Worm (Caenorhabditis elegans): ENCODE data around the gene Y38C1AA.6.

DNA sequence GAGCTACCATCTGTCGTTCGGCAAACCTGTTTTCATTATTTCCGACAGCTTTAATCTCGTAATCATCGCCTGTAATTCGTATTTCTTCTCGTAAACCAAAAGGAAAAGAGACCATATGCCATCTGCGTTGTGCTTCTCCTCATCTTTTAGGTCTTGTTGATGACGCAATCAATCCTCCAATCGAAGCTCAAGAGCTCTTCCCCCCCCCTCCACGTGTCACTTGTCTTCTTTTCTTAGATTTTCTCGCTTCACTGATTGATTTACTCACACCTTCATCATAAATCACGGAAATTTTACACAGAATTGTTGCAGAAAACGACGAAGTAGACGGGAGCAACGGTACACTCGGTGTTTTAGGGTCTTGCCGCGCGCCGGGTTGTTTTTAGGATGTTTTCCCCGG lies 16.1 kb downstream of the Y38C1AA.6 start, which contains the start of gene tcl-2:
- TF ChIP-seq nhr-102 (tag; optimal IDR thresholded peaks at IDR 0.05), result no peak
- no peak for TF ChIP-seq jun-1 (tag; optimal IDR thresholded peaks at IDR 0.05)
- no peak for TF ChIP-seq snpc-4 (tag; optimal IDR thresholded peaks at IDR 0.05)
- no peak for TF ChIP-seq ama-1 (optimal IDR thresholded peaks at IDR 0.05)
- no peak for TF ChIP-seq lin-39 (tag; optimal IDR thresholded peaks at IDR 0.05)
- no peak for TF ChIP-seq hlh-11 (tag; optimal IDR thresholded peaks at IDR 0.05)
- no peak for TF ChIP-seq fkh-10 (GFP tag; optimal IDR thresholded peaks at IDR 0.05)
- no peak for TF ChIP-seq lin-13 (GFP tag; optimal IDR thresholded peaks at IDR 0.05)
- no peak for TF ChIP-seq unc-62 (GFP tag; optimal IDR thresholded peaks at IDR 0.05 in 1 of 2)
- TF ChIP-seq unc-62 (tag; optimal IDR thresholded peaks at IDR 0.05), result no peak
- no peak for TF ChIP-seq ceh-28 (tag; optimal IDR thresholded peaks at IDR 0.05)
- TF ChIP-seq nhr-11 (tag; optimal IDR thresholded peaks at IDR 0.05), result no peak
- no peak for TF ChIP-seq tra-1 (GFP tag; IDR thresholded peaks at IDR 0.05)
- no peak for TF ChIP-seq ctbp-1 (GFP tag; IDR thresholded peaks at IDR 0.05)
